Worm (Caenorhabditis elegans) whole organism, young adult: ENCODE measurements around the gene gmeb-3.

Experiments
- F57A8.1 ChIP-seq: fragments of 200-800 bp; sonication (Bioruptor generic); optimal IDR thresholded peaks from 2 replicates; lab custom pipeline; 2018; ENCODE audit warnings: mild to moderate bottlenecking, missing genetic modification characterization, moderate library complexity, missing compliant biosample characterization
- Y53F4B.3 ChIP-seq: fragments of 200-800 bp; sonication (Bioruptor generic); IDR thresholded peaks from 2 replicates; pipeline ENCODE4 v1.3.6; 2022; ENCODE audit warnings: missing genetic modification reagents, missing genetic modification characterization, missing compliant biosample characterization
- dpl-1 ChIP-seq: fragments of 150-350 bp; optimal IDR thresholded peaks from 2 replicates; lab custom pipeline; 2014; ENCODE audit warnings: missing biosample characterization, missing genetic modification reagents, missing genetic modification characterization
- hrde-1 ChIP-seq: sonication (generic microtip); optimal IDR thresholded peaks from 2 replicates; lab custom pipeline; 2016; ENCODE audit warnings: missing genetic modification characterization, mild to moderate bottlenecking, missing compliant biosample characterization, moderate library complexity, missing genotype, missing genetic modification reagents, borderline replicate concordance
- lin-40 ChIP-seq: sonication (generic microtip); optimal IDR thresholded peaks from 2 replicates; lab custom pipeline; 2016; ENCODE audit warnings: missing genetic modification characterization, mild to moderate bottlenecking, missing compliant biosample characterization, missing genotype, missing genetic modification reagents
- mel-28 ChIP-seq: sonication (generic microtip); optimal IDR thresholded peaks from 2 replicates; lab custom pipeline; 2016; ENCODE audit warnings: borderline replicate concordance, mild to moderate bottlenecking, missing genetic modification characterization, missing compliant biosample characterization
- rpc-1 ChIP-seq, 2 experiments: fragments of 150-350 bp in 1 of 2; sonication (generic microtip) in 1 of 2; optimal IDR thresholded peaks; 2 replicates each; lab custom pipeline; 2014 to 2018; ENCODE audit warnings: missing biosample characterization in 1 of 2, missing genetic modification characterization in 1 of 2, missing genetic modification reagents in 1 of 2, missing genotype in 1 of 2
- tlf-1 ChIP-seq: fragments of 200-800 bp; sonication (Bioruptor generic); optimal IDR thresholded peaks from 2 replicates; lab custom pipeline; 2018; ENCODE audit warnings: mild to moderate bottlenecking, missing genetic modification characterization, missing compliant biosample characterization

The gmeb-3 gene

ce11 chrIII:3819579-3819978, 51.3 kb downstream of the gmeb-3 start, which contains the start of gene dpy-27:
Gene dpy-27 (minus strand): TSS chrIII:3819679.
- TF ChIP-seq dpl-1: no peak
- no peak for TF ChIP-seq Y53F4B.3 (GFP tag; lab: Robert Waterston, UW)
- no peak for TF ChIP-seq mel-28 (tag; lab: Kevin White, UChicago)
- no peak for TF ChIP-seq tlf-1 (GFP tag; lab: Kevin White, UChicago)
- TF ChIP-seq lin-40: no peak
- no peak for TF ChIP-seq hrde-1 (tag; lab: Kevin White, UChicago)
- no peak for TF ChIP-seq F57A8.1 (GFP tag; lab: Kevin White, UChicago)
- no peak for TF ChIP-seq rpc-1 (optimal IDR thresholded peaks at IDR 0.05; lab: Kevin White, UChicago)
- no peak for TF ChIP-seq rpc-1 (tag; optimal IDR thresholded peaks at IDR 0.05; lab: Kevin White, UChicago)
